Fruit fly (Drosophila melanogaster) Kc167 (cell line): Measurements from ENCODE around the gene Rab3-GEF.

Experiments
- Myc ChIP-seq: fragments of >200 bp; optimal IDR thresholded peaks from 2 replicates; lab custom pipeline; 2017; ENCODE audit warnings: missing external identifiers
- Sin3A ChIP-seq: fragments of >200 bp; optimal IDR thresholded peaks from 2 replicates; lab custom pipeline; 2018; ENCODE audit warnings: missing external identifiers
- h ChIP-seq: fragments of >200 bp; optimal IDR thresholded peaks from 3 replicates; lab custom pipeline; 2018; ENCODE audit warnings: missing external identifiers
- psq ChIP-seq: fragments of >200 bp; optimal IDR thresholded peaks from 2 replicates; lab custom pipeline; 2017; ENCODE audit warnings: missing external identifiers
- ttk ChIP-seq: sonication (Bioruptor generic); optimal IDR thresholded peaks from 2 replicates; lab custom pipeline; 2017; ENCODE audit warnings: missing external identifiers

dm6 chrX:15156286-15156685 is 66.8 kb downstream of the Rab3-GEF start:
- TF ChIP-seq Myc (no peak), ttk (lab: Kevin White, UChicago) (no peak), Sin3A (lab: Kevin White, UChicago) (no peak), psq (lab: Kevin White, UChicago) (no peak), h (lab: Kevin White, UChicago) (no peak)
